Fruit fly (Drosophila melanogaster) whole organism, embryonic: ENCODE results near the gene ea.

Experiments used
- Bgb ChIP-seq: fragments of 200-800 bp; sonication (Bioruptor generic); IDR thresholded peaks from 2 replicates; pipeline ENCODE4 v1.3.6; 2022; ENCODE audit warnings: missing biosample characterization, missing genetic modification characterization; ENCODE audit not compliant: partially characterized antibody
- CG1024 ChIP-seq: fragments of 200-800 bp; sonication (Bioruptor generic); IDR thresholded peaks from 2 replicates; pipeline ENCODE4 v1.3.6; 2022; ENCODE audit warnings: missing biosample characterization, missing genetic modification characterization
- CG10267 ChIP-seq: fragments of 200-800 bp; sonication (Bioruptor generic); optimal IDR thresholded peaks from 2 replicates; lab custom pipeline; 2018; ENCODE audit warnings: missing biosample characterization, mild to moderate bottlenecking, missing genetic modification characterization, moderate library complexity
- CG10462 ChIP-seq: fragments of 200-800 bp; sonication (Bioruptor generic); optimal IDR thresholded peaks from 2 replicates; lab custom pipeline; 2016; ENCODE audit warnings: missing biosample characterization, missing genetic modification characterization
- CG1233 ChIP-seq: fragments of 200-800 bp; sonication (Bioruptor generic); optimal IDR thresholded peaks from 4 replicates; lab custom pipeline; 2018; ENCODE audit warnings: missing biosample characterization, mild to moderate bottlenecking, missing genetic modification characterization
- CG16815 ChIP-seq: fragments of 200-800 bp; sonication (Bioruptor generic); optimal IDR thresholded peaks from 3 replicates; lab custom pipeline; 2017; ENCODE audit warnings: missing biosample characterization, mild to moderate bottlenecking, missing genetic modification characterization
- CG17328 ChIP-seq: fragments of 200-800 bp; sonication (Bioruptor generic); IDR thresholded peaks from 2 replicates; pipeline ENCODE4 v1.3.6; 2022; ENCODE audit warnings: missing biosample characterization, missing genetic modification characterization
- CG17802 ChIP-seq: fragments of 200-800 bp; sonication (Bioruptor generic); optimal IDR thresholded peaks from 2 replicates; lab custom pipeline; 2018; ENCODE audit warnings: missing biosample characterization, mild to moderate bottlenecking, missing genetic modification characterization, moderate library complexity
- CG18619 ChIP-seq: fragments of 200-800 bp; sonication (Bioruptor generic); optimal IDR thresholded peaks from 3 replicates; lab custom pipeline; 2017; ENCODE audit warnings: missing biosample characterization, mild to moderate bottlenecking, missing genetic modification characterization
- CG2202 ChIP-seq: fragments of 200-800 bp; sonication (Bioruptor generic); optimal IDR thresholded peaks from 2 replicates; lab custom pipeline; 2018; ENCODE audit warnings: missing biosample characterization, mild to moderate bottlenecking, missing genetic modification characterization
- CG3281 ChIP-seq: fragments of 200-800 bp; sonication (Bioruptor generic); optimal IDR thresholded peaks from 3 replicates; lab custom pipeline; 2017; ENCODE audit warnings: missing biosample characterization, mild to moderate bottlenecking, missing genetic modification characterization
- CG3995 ChIP-seq: fragments of 200-800 bp; sonication (Bioruptor generic); optimal IDR thresholded peaks from 3 replicates; lab custom pipeline; 2016; ENCODE audit warnings: missing biosample characterization, missing genetic modification characterization
- CG4282 ChIP-seq: fragments of 200-800 bp; sonication (Bioruptor generic); optimal IDR thresholded peaks from 2 replicates; lab custom pipeline; 2016; ENCODE audit warnings: missing biosample characterization, missing genetic modification characterization
- CG4617 ChIP-seq: fragments of 200-800 bp; sonication (Bioruptor generic); optimal IDR thresholded peaks from 3 replicates; lab custom pipeline; 2016; ENCODE audit warnings: missing biosample characterization, missing genetic modification characterization, borderline replicate concordance
- CG6689 ChIP-seq: fragments of 200-800 bp; sonication (Bioruptor generic); IDR thresholded peaks from 2 replicates; pipeline ENCODE4 v1.3.6; 2022; ENCODE audit warnings: missing biosample characterization, missing genetic modification characterization
- CG7556 ChIP-seq: fragments of 200-800 bp; sonication (Bioruptor generic); optimal IDR thresholded peaks from 2 replicates; lab custom pipeline; 2017; ENCODE audit warnings: missing biosample characterization, mild to moderate bottlenecking, missing genetic modification characterization
- CG8089 ChIP-seq: fragments of 200-800 bp; sonication (Bioruptor generic); optimal IDR thresholded peaks from 3 replicates; lab custom pipeline; 2016; ENCODE audit warnings: missing biosample characterization, missing genetic modification characterization
- CG8281 ChIP-seq: fragments of 200-800 bp; sonication (Bioruptor generic); optimal IDR thresholded peaks from 2 replicates; lab custom pipeline; 2018; ENCODE audit warnings: missing biosample characterization, mild to moderate bottlenecking, missing genetic modification characterization, moderate library complexity
- D19B ChIP-seq: fragments of 200-800 bp; sonication (Bioruptor generic); optimal IDR thresholded peaks from 2 replicates; lab custom pipeline; 2017; ENCODE audit warnings: missing biosample characterization, mild to moderate bottlenecking, missing genetic modification characterization
- Dad ChIP-seq: fragments of 200-800 bp; sonication (Bioruptor generic); optimal IDR thresholded peaks from 3 replicates; lab custom pipeline; 2016; ENCODE audit warnings: missing biosample characterization, missing genetic modification characterization
- Dll ChIP-seq: fragments of 200-800 bp; sonication (Bioruptor generic); IDR thresholded peaks from 4 replicates; pipeline ENCODE4 v1.3.6; 2022; ENCODE audit warnings: missing biosample characterization, missing genetic modification characterization; ENCODE audit not compliant: partially characterized antibody
- Hsf ChIP-seq: fragments of 200-800 bp; sonication (Bioruptor generic); optimal IDR thresholded peaks from 3 replicates; lab custom pipeline; 2016; ENCODE audit warnings: missing biosample characterization, missing genetic modification characterization
- Mrtf ChIP-seq: fragments of 200-800 bp; sonication (Bioruptor generic); IDR thresholded peaks from 3 replicates; pipeline ENCODE4 v1.3.6; 2022; ENCODE audit warnings: missing biosample characterization, missing genetic modification characterization
- Ravus ChIP-seq: fragments of 200-800 bp; sonication (Bioruptor generic); IDR thresholded peaks from 2 replicates; pipeline ENCODE4 v1.3.6; 2022; ENCODE audit warnings: missing biosample characterization, missing genetic modification characterization
- Rx ChIP-seq: fragments of 200-800 bp; sonication (Bioruptor generic); IDR thresholded peaks from 2 replicates; pipeline ENCODE4 v1.3.6; 2022; ENCODE audit warnings: missing biosample characterization, missing genetic modification characterization
- Scr ChIP-seq: fragments of 200-800 bp; sonication (Bioruptor generic); IDR thresholded peaks from 2 replicates; pipeline ENCODE4 v1.3.6; 2022; ENCODE audit warnings: missing biosample characterization, missing genetic modification characterization; ENCODE audit not compliant: partially characterized antibody
- Tbp ChIP-seq: fragments of >200 bp; optimal IDR thresholded peaks from 2 replicates; lab custom pipeline; 2018; ENCODE audit warnings: missing biosample characterization, missing genetic modification characterization
- abd-A ChIP-seq: fragments of 200-800 bp; sonication (Bioruptor generic); optimal IDR thresholded peaks from 3 replicates; lab custom pipeline; 2019; ENCODE audit warnings: missing biosample characterization, mild to moderate bottlenecking, missing genetic modification characterization, moderate library complexity
- amos ChIP-seq: fragments of 200-800 bp; sonication (Bioruptor generic); IDR thresholded peaks from 2 replicates; pipeline ENCODE4 v1.3.6; 2022; ENCODE audit warnings: missing biosample characterization, missing genetic modification characterization; ENCODE audit not compliant: partially characterized antibody
- aop ChIP-seq: fragments of 200-800 bp; sonication (Bioruptor generic); IDR thresholded peaks from 2 replicates; pipeline ENCODE4 v1.3.6; 2022; ENCODE audit warnings: missing biosample characterization, missing genetic modification characterization
- bsh ChIP-seq, 2 experiments: fragments of 200-800 bp; sonication (Bioruptor generic); optimal IDR thresholded peaks; 2 replicates each; lab custom pipeline; 2017 to 2018; ENCODE audit warnings: mild to moderate bottlenecking in 2 of 2, missing biosample characterization in 2 of 2, missing genetic modification characterization in 2 of 2, moderate library complexity in 1 of 2
- btn ChIP-seq: fragments of 200-800 bp; sonication (Bioruptor generic); optimal IDR thresholded peaks from 2 replicates; lab custom pipeline; 2016; ENCODE audit warnings: missing biosample characterization, missing genetic modification characterization
- crc ChIP-seq: fragments of 200-800 bp; sonication (Bioruptor generic); optimal IDR thresholded peaks from 2 replicates; lab custom pipeline; 2016; ENCODE audit warnings: missing biosample characterization, missing genetic modification characterization
- ems ChIP-seq: fragments of 200-800 bp; sonication (Bioruptor generic); optimal IDR thresholded peaks from 3 replicates; lab custom pipeline; 2016; ENCODE audit warnings: missing biosample characterization, missing genetic modification characterization
- ewg ChIP-seq: fragments of 200-800 bp; sonication (Bioruptor generic); optimal IDR thresholded peaks from 3 replicates; lab custom pipeline; 2017; ENCODE audit warnings: mild to moderate bottlenecking, missing biosample characterization, missing genetic modification reagents, missing genetic modification characterization
- eyg ChIP-seq: fragments of 200-800 bp; sonication (Bioruptor generic); optimal IDR thresholded peaks from 3 replicates; lab custom pipeline; 2016; ENCODE audit warnings: missing biosample characterization, missing genetic modification characterization
- fu2 ChIP-seq: fragments of 200-800 bp; sonication (Bioruptor generic); optimal IDR thresholded peaks from 2 replicates; lab custom pipeline; 2016; ENCODE audit warnings: missing biosample characterization, missing genetic modification characterization
- gsb-n ChIP-seq: fragments of 200-800 bp; sonication (Bioruptor generic); optimal IDR thresholded peaks from 3 replicates; lab custom pipeline; 2018; ENCODE audit warnings: missing biosample characterization, mild to moderate bottlenecking, missing genetic modification characterization
- her ChIP-seq: fragments of 200-800 bp; sonication (Bioruptor generic); optimal IDR thresholded peaks from 2 replicates; lab custom pipeline; 2016; ENCODE audit warnings: missing biosample characterization, missing genetic modification characterization
- ind ChIP-seq: fragments of 200-800 bp; sonication (Bioruptor generic); optimal IDR thresholded peaks from 3 replicates; lab custom pipeline; 2016; ENCODE audit warnings: missing biosample characterization, missing genetic modification characterization
- jumu ChIP-seq: fragments of 200-800 bp; sonication (Bioruptor generic); optimal IDR thresholded peaks from 3 replicates; lab custom pipeline; 2016; ENCODE audit warnings: missing biosample characterization, missing genetic modification characterization
- odd ChIP-seq: fragments of 200-800 bp; sonication (Bioruptor generic); optimal IDR thresholded peaks from 2 replicates; lab custom pipeline; 2017; ENCODE audit warnings: missing biosample characterization, mild to moderate bottlenecking, missing genetic modification characterization
- peb ChIP-seq: fragments of 200-800 bp; sonication (Bioruptor generic); IDR thresholded peaks from 2 replicates; pipeline ENCODE4 v1.3.6; 2022; ENCODE audit warnings: missing biosample characterization, missing genetic modification characterization
- sisA ChIP-seq: fragments of 200-800 bp; sonication (Bioruptor generic); IDR thresholded peaks from 2 replicates; pipeline ENCODE4 v1.3.6; 2022; ENCODE audit warnings: missing biosample characterization, missing genetic modification characterization
- slp2 ChIP-seq: fragments of 200-800 bp; sonication (Bioruptor generic); optimal IDR thresholded peaks from 2 replicates; lab custom pipeline; 2016; ENCODE audit warnings: missing biosample characterization, missing genetic modification characterization
- sna ChIP-seq: fragments of 200-800 bp; sonication (Bioruptor generic); IDR thresholded peaks from 2 replicates; pipeline ENCODE4 v1.3.6; 2022; ENCODE audit warnings: missing biosample characterization, missing genetic modification characterization; ENCODE audit not compliant: partially characterized antibody
- sr ChIP-seq: fragments of 200-800 bp; sonication (Bioruptor generic); IDR thresholded peaks from 3 replicates; pipeline ENCODE4 v1.3.6; 2022; ENCODE audit warnings: missing biosample characterization, missing genetic modification characterization
- stc ChIP-seq: fragments of 200-800 bp; sonication (Bioruptor generic); IDR thresholded peaks from 2 replicates; pipeline ENCODE4 v1.3.6; 2022; ENCODE audit warnings: missing biosample characterization, missing genetic modification characterization
- trem ChIP-seq: fragments of 200-800 bp; optimal IDR thresholded peaks from 3 replicates; lab custom pipeline; 2019; ENCODE audit warnings: missing biosample characterization, mild to moderate bottlenecking, missing genetic modification characterization, moderate library complexity
- wdn ChIP-seq: fragments of 200-800 bp; sonication (Bioruptor generic); IDR thresholded peaks from 2 replicates; pipeline ENCODE4 v1.3.6; 2022; ENCODE audit warnings: missing biosample characterization, missing genetic modification characterization
- zen2 ChIP-seq: fragments of 200-800 bp; sonication (Bioruptor generic); IDR thresholded peaks from 3 replicates; pipeline ENCODE4 v1.3.6; 2022; ENCODE audit warnings: missing biosample characterization, missing genetic modification characterization; ENCODE audit not compliant: partially characterized antibody

The ea gene

DNA sequence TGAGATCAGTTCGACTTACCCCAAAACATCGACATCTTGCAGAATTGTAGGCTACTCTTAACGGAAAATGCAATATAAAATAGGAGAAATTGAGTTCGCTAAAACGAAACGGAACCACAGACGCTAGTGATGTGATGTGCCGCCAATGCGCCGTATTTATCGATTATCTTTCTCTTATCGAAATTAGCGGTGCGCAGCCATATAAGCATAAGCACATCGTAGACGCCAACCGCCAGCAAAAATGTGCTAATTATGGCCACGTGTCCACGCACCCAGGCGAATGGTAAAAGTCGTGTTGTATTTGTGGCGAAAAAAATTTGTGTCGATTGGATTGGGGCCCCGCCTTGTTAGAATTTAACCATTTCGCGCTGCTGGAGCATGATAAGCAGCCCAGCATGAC is 4.5 kb downstream of the ea start, which contains the start of the genes Fkbp39 and Cyfip (continued):
- TF ChIP-seq CG1024 (GFP tag; lab: Robert Waterston, UW) (no peak), D19B (GFP tag; lab: Kevin White, UChicago) (no peak), Bgb (GFP tag; lab: Robert Waterston, UW) (peak; percentile 90), peb (GFP tag; lab: Robert Waterston, UW) (no peak), ind (GFP tag; lab: Kevin White, UChicago) (peak; percentile 25), wdn (GFP tag; lab: Robert Waterston, UW) (no peak), Dll (GFP tag; lab: Robert Waterston, UW) (peak; percentile 74), abd-A (tag; lab: Kevin White, UChicago) (no peak), Ravus (GFP tag; lab: Robert Waterston, UW) (no peak), Scr (GFP tag; lab: Robert Waterston, UW) (peak; percentile 68), CG8089 (no peak), sr (GFP tag; lab: Robert Waterston, UW) (no peak), bsh (GFP tag; optimal IDR thresholded peaks at IDR 0.05; lab: Kevin White, UChicago) (peak in 1 of 2 experiments; percentile 16), CG17328 (GFP tag; lab: Robert Waterston, UW) (peak; percentile 24; the same call in 1 of the 2 replicates), CG4282 (GFP tag; lab: Kevin White, UChicago) (peak; percentile 35), ems (GFP tag; lab: Kevin White, UChicago) (peak; percentile 53), CG7556 (GFP tag; lab: Kevin White, UChicago) (peak; percentile 7), slp2 (no peak), CG10462 (no peak), CG17802 (tag; lab: Kevin White, UChicago) (no peak), CG1233 (no peak), her (GFP tag; lab: Kevin White, UChicago) (peak; percentile 71), Tbp (no peak), Hsf (GFP tag; lab: Kevin White, UChicago) (peak; percentile 46), CG18619 (GFP tag; lab: Kevin White, UChicago) (peak; percentile 45), CG8281 (tag; lab: Kevin White, UChicago) (no peak), CG3281 (GFP tag; lab: Kevin White, UChicago) (no peak), jumu (peak; percentile 87), CG6689 (GFP tag; lab: Robert Waterston, UW) (no peak), fu2 (GFP tag; lab: Kevin White, UChicago) (peak; percentile 47), stc (GFP tag; lab: Robert Waterston, UW) (no peak), crc (GFP tag; lab: Kevin White, UChicago) (no peak), CG3995 (GFP tag; lab: Kevin White, UChicago) (peak; percentile 18), btn (GFP tag; lab: Kevin White, UChicago) (no peak), amos (GFP tag; lab: Robert Waterston, UW) (peak; percentile 77; the same call in 1 of the 2 replicates), CG4617 (peak; percentile 98), sna (GFP tag; lab: Robert Waterston, UW) (peak; percentile 54; the same call in 1 of the 2 replicates), eyg (no peak), sisA (GFP tag; lab: Robert Waterston, UW) (no peak; the same call in 1 of the 2 replicates), gsb-n (no peak), ewg (GFP tag; lab: Kevin White, UChicago) (peak; percentile 96), CG2202 (tag; lab: Kevin White, UChicago) (peak; percentile 18), odd (GFP tag; lab: Kevin White, UChicago) (no peak), Dad (GFP tag; lab: Kevin White, UChicago) (peak; percentile 59), zen2 (GFP tag; lab: Robert Waterston, UW) (peak; percentile 31; the same call in 1 of the 3 replicates), Rx (GFP tag; lab: Robert Waterston, UW) (no peak), CG10267 (tag; lab: Kevin White, UChicago) (peak; percentile 60), aop (GFP tag; lab: Robert Waterston, UW) (no peak), CG16815 (GFP tag; lab: Kevin White, UChicago) (no peak), trem (tag; lab: Kevin White, UChicago) (peak; percentile 80), Mrtf (GFP tag; lab: Robert Waterston, UW) (no peak)
